Comparison of ENCODE assay signal across 4 worm cellular contexts in the genomic region with DNA sequence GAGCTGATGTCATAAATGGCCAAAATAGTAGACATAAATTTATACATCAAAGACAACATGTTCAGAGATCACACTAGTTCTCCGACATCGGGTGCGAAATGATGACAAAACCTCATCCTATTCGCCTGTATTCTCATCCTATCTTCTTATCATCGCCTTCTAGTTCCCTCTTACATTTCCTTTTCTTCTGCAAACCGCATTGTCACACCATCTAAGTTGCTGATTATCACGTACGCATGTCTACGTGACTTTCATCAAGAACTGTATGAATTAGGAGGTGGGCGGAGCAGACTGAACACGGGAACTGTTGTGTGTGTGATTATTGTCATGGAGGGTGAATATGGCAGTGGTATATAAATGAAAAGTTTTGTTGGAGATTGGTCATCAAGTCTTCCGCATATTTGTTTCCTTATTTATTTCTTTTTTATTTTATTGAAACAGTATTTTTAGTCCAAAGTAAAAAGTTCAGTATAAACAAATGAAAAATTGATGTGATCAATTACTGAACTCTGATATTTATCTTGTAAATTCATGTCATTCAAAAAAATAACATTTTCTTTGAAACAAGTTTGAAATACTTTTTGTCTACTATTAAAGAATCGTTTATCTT.
TF ChIP-seq lines count a peak whose summit lies in the region.

No protein-coding gene starts in this region.

TF ChIP-seq in whole organism, L1 larva, 84 proteins besides CTCF, POLR2A, EP300 and RAD21 (continued from another document):
- TF ChIP-seq efl-1 (optimal IDR thresholded peaks at IDR 0.05; lab: Kevin White, UChicago) (no peak), efl-1 (GFP tag; optimal IDR thresholded peaks at IDR 0.05 in 1 of 2; lab: Kevin White, UChicago) (peak in 1 of 2 experiments; percentile 87), aha-1 (tag; optimal IDR thresholded peaks at IDR 0.05; lab: Kevin White, UChicago) (peak; percentile 83), skn-1 (tag; optimal IDR thresholded peaks at IDR 0.05; lab: Kevin White, UChicago) (peak; percentile 90), unc-30 (tag; optimal IDR thresholded peaks at IDR 0.05; lab: Kevin White, UChicago) (no peak), nhr-85 (tag; lab: Kevin White, UChicago) (peak; percentile 90), blmp-1 (tag; optimal IDR thresholded peaks at IDR 0.05; lab: Kevin White, UChicago) (peak; percentile 89), mep-1 (tag; optimal IDR thresholded peaks at IDR 0.05; lab: Kevin White, UChicago) (peak; percentile 19), unc-130 (tag; optimal IDR thresholded peaks at IDR 0.05; lab: Kevin White, UChicago) (peak; percentile 62), nhr-20 (tag; optimal IDR thresholded peaks at IDR 0.05; lab: Kevin White, UChicago) (peak; percentile 78), nhr-76 (tag; optimal IDR thresholded peaks at IDR 0.05; lab: Kevin White, UChicago) (peak; percentile 0), C34B4.2 (tag; optimal IDR thresholded peaks at IDR 0.05; lab: Kevin White, UChicago) (no peak), efl-3 (GFP tag; optimal IDR thresholded peaks at IDR 0.05; lab: Kevin White, UChicago) (no peak), lin-14 (GFP tag; optimal IDR thresholded peaks at IDR 0.05; lab: Kevin White, UChicago) (peak; percentile 69), tbx-2 (tag; optimal IDR thresholded peaks at IDR 0.05; lab: Kevin White, UChicago) (peak; percentile 34), hlh-17 (GFP tag; optimal IDR thresholded peaks at IDR 0.05; lab: Kevin White, UChicago; ENCODE audit: borderline replicate concordance) (no peak), egl-27 (tag; optimal IDR thresholded peaks at IDR 0.05; lab: Kevin White, UChicago) (no peak), unc-86 (tag; optimal IDR thresholded peaks at IDR 0.05; lab: Kevin White, UChicago) (no peak)

TF ChIP-seq in whole organism, L2 larva, 48 proteins besides CTCF, POLR2A, EP300 and RAD21 (continued from another document):
- TF ChIP-seq skn-1 (tag; optimal IDR thresholded peaks at IDR 0.05; lab: Kevin White, UChicago) (peak; percentile 72), fos-1 (tag; optimal IDR thresholded peaks at IDR 0.05; lab: Kevin White, UChicago) (peak; percentile 72)

TF ChIP-seq in whole organism, L3 larva, 47 proteins besides CTCF, POLR2A, EP300 and RAD21 (continued from another document):
- TF ChIP-seq elt-1 (tag; optimal IDR thresholded peaks at IDR 0.05; lab: Kevin White, UChicago): no peak
- no peak for TF ChIP-seq nhr-11 (tag; optimal IDR thresholded peaks at IDR 0.05; lab: Kevin White, UChicago)
- TF ChIP-seq ceh-16 (tag; optimal IDR thresholded peaks at IDR 0.05; lab: Kevin White, UChicago): no peak
- TF ChIP-seq ztf-11 (tag; optimal IDR thresholded peaks at IDR 0.05; lab: Kevin White, UChicago): no peak
- TF ChIP-seq skn-1 (tag; optimal IDR thresholded peaks at IDR 0.05; lab: Kevin White, UChicago): peak; percentile 82
- no peak for TF ChIP-seq fos-1 (tag; optimal IDR thresholded peaks at IDR 0.05; lab: Kevin White, UChicago)
- TF ChIP-seq ztf-4 (tag; optimal IDR thresholded peaks at IDR 0.05; lab: Kevin White, UChicago): no peak
- no peak for TF ChIP-seq jun-1 (tag; optimal IDR thresholded peaks at IDR 0.05; lab: Kevin White, UChicago)
- TF ChIP-seq pqm-1 (tag; optimal IDR thresholded peaks at IDR 0.05; lab: Kevin White, UChicago): peak; percentile 81
- TF ChIP-seq nhr-77 (tag; optimal IDR thresholded peaks at IDR 0.05; lab: Kevin White, UChicago): no peak
- TF ChIP-seq nhr-25 (tag; optimal IDR thresholded peaks at IDR 0.05; lab: Kevin White, UChicago): peak; percentile 73
- TF ChIP-seq lin-39 (tag; optimal IDR thresholded peaks at IDR 0.05; lab: Kevin White, UChicago): no peak
- no peak for TF ChIP-seq eor-1 (tag; optimal IDR thresholded peaks at IDR 0.05; lab: Kevin White, UChicago)
- TF ChIP-seq egl-27 (tag; optimal IDR thresholded peaks at IDR 0.05; lab: Kevin White, UChicago): no peak
- no peak for TF ChIP-seq ceh-82 (tag; optimal IDR thresholded peaks at IDR 0.05; lab: Kevin White, UChicago)
- no peak for TF ChIP-seq pha-4 (tag; optimal IDR thresholded peaks at IDR 0.05; lab: Kevin White, UChicago)
- no peak for TF ChIP-seq lin-15B (tag; optimal IDR thresholded peaks at IDR 0.05; lab: Kevin White, UChicago)
- no peak for TF ChIP-seq egl-5 (tag; optimal IDR thresholded peaks at IDR 0.05; lab: Kevin White, UChicago)
- peak; percentile 63 for TF ChIP-seq elt-2 (tag; optimal IDR thresholded peaks at IDR 0.05; lab: Kevin White, UChicago)
- peak; percentile 60 for TF ChIP-seq nhr-76 (tag; optimal IDR thresholded peaks at IDR 0.05; lab: Kevin White, UChicago)
- peak; percentile 20 for TF ChIP-seq nfya-1 (tag; optimal IDR thresholded peaks at IDR 0.05; lab: Kevin White, UChicago; ENCODE audit: insufficient read depth)
- TF ChIP-seq hmg-11 (tag; optimal IDR thresholded peaks at IDR 0.05; lab: Kevin White, UChicago): no peak
- no peak for TF ChIP-seq nhr-12 (tag; optimal IDR thresholded peaks at IDR 0.05; lab: Kevin White, UChicago)
- TF ChIP-seq ceh-28 (tag; optimal IDR thresholded peaks at IDR 0.05; lab: Kevin White, UChicago): no peak
- no peak for TF ChIP-seq ZK546.5 (tag; optimal IDR thresholded peaks at IDR 0.05; lab: Kevin White, UChicago)
- TF ChIP-seq sea-2 (GFP tag; optimal IDR thresholded peaks at IDR 0.05; lab: Kevin White, UChicago): no peak
- no peak for TF ChIP-seq unc-39 (tag; optimal IDR thresholded peaks at IDR 0.05; lab: Kevin White, UChicago)
- TF ChIP-seq lsy-12 (tag; optimal IDR thresholded peaks at IDR 0.05; lab: Kevin White, UChicago): no peak
TF ChIP-seq in whole organism, L3 larva: peak in this region for 9.

TF ChIP-seq in whole organism, L4 larva, 104 proteins besides CTCF, POLR2A, EP300 and RAD21 (continued from another document and continues in another):
- no peak for TF ChIP-seq pqm-1 (tag; optimal IDR thresholded peaks at IDR 0.05; lab: Kevin White, UChicago)
- no peak for TF ChIP-seq Y5F2A.4 (GFP tag; optimal IDR thresholded peaks at IDR 0.05; lab: Kevin White, UChicago)
- no peak for TF ChIP-seq ctbp-1 (GFP tag; IDR thresholded peaks at IDR 0.05; lab: Robert Waterston, UW)
- peak; percentile 54; the same call in 1 of the 2 replicates for TF ChIP-seq tra-1 (GFP tag; IDR thresholded peaks at IDR 0.05; lab: Robert Waterston, UW)
- no peak for TF ChIP-seq aly-2 (tag; optimal IDR thresholded peaks at IDR 0.05; lab: Kevin White, UChicago)
- TF ChIP-seq ces-1 (GFP tag; optimal IDR thresholded peaks at IDR 0.05; lab: Kevin White, UChicago): no peak
- no peak for TF ChIP-seq zip-11 (GFP tag; IDR thresholded peaks at IDR 0.05; lab: Robert Waterston, UW)
- no peak for TF ChIP-seq dmd-9 (GFP tag; IDR thresholded peaks at IDR 0.05; lab: Robert Waterston, UW)
- TF ChIP-seq zfp-3 (GFP tag; conservative IDR thresholded peaks at IDR 0.05; lab: Robert Waterston, UW): no peak
- no peak for TF ChIP-seq lin-29 (GFP tag; IDR thresholded peaks at IDR 0.05; lab: Robert Waterston, UW)
- no peak for TF ChIP-seq T20F7.1 (GFP tag; optimal IDR thresholded peaks at IDR 0.05; lab: Kevin White, UChicago)
- TF ChIP-seq zfp-2 (tag; optimal IDR thresholded peaks at IDR 0.05; lab: Kevin White, UChicago): no peak
- no peak for TF ChIP-seq F10B5.3 (tag; optimal IDR thresholded peaks at IDR 0.05; lab: Kevin White, UChicago)
- TF ChIP-seq ceh-20 (GFP tag; IDR thresholded peaks at IDR 0.05; lab: Robert Waterston, UW): no peak
- no peak for TF ChIP-seq rbr-2 (tag; optimal IDR thresholded peaks at IDR 0.05; lab: Kevin White, UChicago)
- TF ChIP-seq ceh-62 (tag; optimal IDR thresholded peaks at IDR 0.05; lab: Kevin White, UChicago): no peak
- no peak for TF ChIP-seq lin-38 (GFP tag; IDR thresholded peaks at IDR 0.05; lab: Robert Waterston, UW)
- no peak for TF ChIP-seq madf-9 (GFP tag; conservative IDR thresholded peaks at IDR 0.05; lab: Robert Waterston, UW)
- TF ChIP-seq snpc-1.2 (GFP tag; IDR thresholded peaks at IDR 0.05; lab: Robert Waterston, UW): no peak
- no peak for TF ChIP-seq ceh-32 (tag; optimal IDR thresholded peaks at IDR 0.05; lab: Kevin White, UChicago; ENCODE audit: poor library complexity)
- no peak for TF ChIP-seq T26A8.4 (GFP tag; IDR thresholded peaks at IDR 0.05; lab: Robert Waterston, UW)
- TF ChIP-seq ceh-28 (tag; optimal IDR thresholded peaks at IDR 0.05; lab: Kevin White, UChicago): no peak
- TF ChIP-seq madf-5 (GFP tag; IDR thresholded peaks at IDR 0.05; lab: Robert Waterston, UW): no peak
- no peak for TF ChIP-seq daf-16 (GFP tag; optimal IDR thresholded peaks at IDR 0.05; lab: Kevin White, UChicago)
- peak; percentile 43 for TF ChIP-seq daf-16 (tag; optimal IDR thresholded peaks at IDR 0.05; lab: Kevin White, UChicago)
- TF ChIP-seq snpc-4 (tag; optimal IDR thresholded peaks at IDR 0.05; lab: Kevin White, UChicago): no peak
- TF ChIP-seq gei-8 (GFP tag; optimal IDR thresholded peaks at IDR 0.05; lab: Kevin White, UChicago): no peak
- peak; percentile 20 for TF ChIP-seq cey-2 (tag; optimal IDR thresholded peaks at IDR 0.05; lab: Kevin White, UChicago; ENCODE audit: borderline replicate concordance, insufficient read depth)
- no peak for TF ChIP-seq attf-4 (tag; optimal IDR thresholded peaks at IDR 0.05; lab: Kevin White, UChicago)
- TF ChIP-seq nhr-48 (tag; optimal IDR thresholded peaks at IDR 0.05; lab: Kevin White, UChicago): peak; percentile 92
- TF ChIP-seq Y105C5A.15 (GFP tag; IDR thresholded peaks at IDR 0.05; lab: Robert Waterston, UW): no peak
- no peak for TF ChIP-seq lin-13 (GFP tag; optimal IDR thresholded peaks at IDR 0.05; lab: Kevin White, UChicago)
- no peak for TF ChIP-seq spr-3 (GFP tag; optimal IDR thresholded peaks at IDR 0.05; lab: Kevin White, UChicago)
- TF ChIP-seq mep-1 (tag; optimal IDR thresholded peaks at IDR 0.05; lab: Kevin White, UChicago): no peak
- peak; percentile 77 for TF ChIP-seq dve-1 (tag; optimal IDR thresholded peaks at IDR 0.05; lab: Kevin White, UChicago; ENCODE audit: insufficient read depth)
- TF ChIP-seq dmd-6 (GFP tag; IDR thresholded peaks at IDR 0.05; lab: Robert Waterston, UW): peak; percentile 89
- no peak for TF ChIP-seq zip-2 (tag; optimal IDR thresholded peaks at IDR 0.05; lab: Kevin White, UChicago)
- TF ChIP-seq egl-43 (GFP tag; IDR thresholded peaks at IDR 0.05; lab: Robert Waterston, UW): no peak
- no peak for TF ChIP-seq nhr-237 (tag; optimal IDR thresholded peaks at IDR 0.05; lab: Kevin White, UChicago)
- TF ChIP-seq pha-4 (GFP tag; IDR thresholded peaks at IDR 0.05; lab: Robert Waterston, UW): no peak
- TF ChIP-seq pha-4 (tag; optimal IDR thresholded peaks at IDR 0.05; lab: Kevin White, UChicago): no peak
- TF ChIP-seq duxl-1 (tag; optimal IDR thresholded peaks at IDR 0.05; lab: Kevin White, UChicago; ENCODE audit: poor library complexity): no peak
- no peak for TF ChIP-seq ztf-11 (tag; optimal IDR thresholded peaks at IDR 0.05; lab: Kevin White, UChicago)
- peak; percentile 100 for TF ChIP-seq aha-1 (tag; lab: Kevin White, UChicago)
- TF ChIP-seq daf-19 (GFP tag; conservative IDR thresholded peaks at IDR 0.05; lab: Robert Waterston, UW): no peak
- TF ChIP-seq tag-97 (GFP tag; IDR thresholded peaks at IDR 0.05; lab: Robert Waterston, UW): no peak
- TF ChIP-seq hmg-1.1 (GFP tag; IDR thresholded peaks at IDR 0.05; lab: Robert Waterston, UW): no peak
- TF ChIP-seq sdz-12 (GFP tag; optimal IDR thresholded peaks at IDR 0.05; lab: Kevin White, UChicago): no peak
- no peak for TF ChIP-seq R02D3.7 (tag; optimal IDR thresholded peaks at IDR 0.05; lab: Kevin White, UChicago)
- no peak for TF ChIP-seq jun-1 (tag; optimal IDR thresholded peaks at IDR 0.05; lab: Kevin White, UChicago)
- no peak for TF ChIP-seq Y75B8A.6 (GFP tag; IDR thresholded peaks at IDR 0.05; lab: Robert Waterston, UW)
- TF ChIP-seq mxl-3 (GFP tag; optimal IDR thresholded peaks at IDR 0.05; lab: Kevin White, UChicago): peak; percentile 83
- no peak for TF ChIP-seq lir-3 (tag; optimal IDR thresholded peaks at IDR 0.05; lab: Kevin White, UChicago)
- TF ChIP-seq F26F4.8 (GFP tag; conservative IDR thresholded peaks at IDR 0.05; lab: Robert Waterston, UW): no peak
- peak; percentile 99 for TF ChIP-seq hif-1 (tag; optimal IDR thresholded peaks at IDR 0.05; lab: Kevin White, UChicago)
- TF ChIP-seq lsy-2 (tag; optimal IDR thresholded peaks at IDR 0.05; lab: Kevin White, UChicago): peak in 1 of 2 experiments; percentile 34
- no peak for TF ChIP-seq D1046.2 (GFP tag; IDR thresholded peaks at IDR 0.05; lab: Robert Waterston, UW)
- TF ChIP-seq lim-7 (GFP tag; IDR thresholded peaks at IDR 0.05; lab: Robert Waterston, UW): no peak
- TF ChIP-seq nhr-111 (GFP tag; optimal IDR thresholded peaks at IDR 0.05; lab: Kevin White, UChicago): no peak
- no peak for TF ChIP-seq nhr-11 (tag; optimal IDR thresholded peaks at IDR 0.05; lab: Kevin White, UChicago)
- no peak for TF ChIP-seq fos-1 (tag; optimal IDR thresholded peaks at IDR 0.05; lab: Kevin White, UChicago)
- TF ChIP-seq ZK337.2 (GFP tag; IDR thresholded peaks at IDR 0.05; lab: Robert Waterston, UW): no peak
- TF ChIP-seq mdl-1 (tag; optimal IDR thresholded peaks at IDR 0.05; lab: Kevin White, UChicago): peak in 1 of 2 experiments; percentile 79
- no peak for TF ChIP-seq ceh-82 (tag; optimal IDR thresholded peaks at IDR 0.05; lab: Kevin White, UChicago)
- no peak for TF ChIP-seq ZK546.5 (tag; optimal IDR thresholded peaks at IDR 0.05; lab: Kevin White, UChicago)
- TF ChIP-seq unc-39 (tag; optimal IDR thresholded peaks at IDR 0.05; lab: Kevin White, UChicago): no peak
- no peak for TF ChIP-seq daf-8 (GFP tag; IDR thresholded peaks at IDR 0.05; lab: Robert Waterston, UW)
- TF ChIP-seq arid-1 (GFP tag; conservative IDR thresholded peaks at IDR 0.05; lab: Robert Waterston, UW): no peak
- no peak for TF ChIP-seq lin-39 (tag; optimal IDR thresholded peaks at IDR 0.05; lab: Kevin White, UChicago)
- no peak for TF ChIP-seq F44E2.7 (GFP tag; IDR thresholded peaks at IDR 0.05; lab: Robert Waterston, UW)
- no peak for TF ChIP-seq ztf-7 (tag; optimal IDR thresholded peaks at IDR 0.05; lab: Kevin White, UChicago)
- TF ChIP-seq nhr-42 (GFP tag; IDR thresholded peaks at IDR 0.05; lab: Robert Waterston, UW): no peak
- TF ChIP-seq unc-62 (GFP tag; optimal IDR thresholded peaks at IDR 0.05 in 1 of 2; lab: Kevin White, UChicago): peak in 1 of 2 experiments; percentile 62
- TF ChIP-seq unc-62 (tag; optimal IDR thresholded peaks at IDR 0.05; lab: Kevin White, UChicago): no peak
- TF ChIP-seq ceh-44 (GFP tag; IDR thresholded peaks at IDR 0.05; lab: Robert Waterston, UW): no peak
- TF ChIP-seq set-16 (GFP tag; IDR thresholded peaks at IDR 0.05; lab: Robert Waterston, UW): no peak
- TF ChIP-seq F37D6.2 (tag; optimal IDR thresholded peaks at IDR 0.05; lab: Kevin White, UChicago): no peak
- TF ChIP-seq nhr-25 (tag; optimal IDR thresholded peaks at IDR 0.05; lab: Kevin White, UChicago; ENCODE audit: borderline replicate concordance, insufficient read depth): no peak
- TF ChIP-seq lin-1 (GFP tag; IDR thresholded peaks at IDR 0.05; lab: Robert Waterston, UW): no peak; the same call in 1 of the 2 replicates
- TF ChIP-seq dmd-8 (GFP tag; IDR thresholded peaks at IDR 0.05; lab: Robert Waterston, UW): no peak
- TF ChIP-seq nhr-10 (tag; optimal IDR thresholded peaks at IDR 0.05; lab: Kevin White, UChicago): no peak
- TF ChIP-seq php-3 (GFP tag; IDR thresholded peaks at IDR 0.05; lab: Robert Waterston, UW): 0 out of 2 replicates have a peak, but pooled peaks have one; percentile 29
- TF ChIP-seq saeg-2 (GFP tag; IDR thresholded peaks at IDR 0.05; lab: Robert Waterston, UW): no peak
- no peak for TF ChIP-seq ama-1 (optimal IDR thresholded peaks at IDR 0.05; lab: Kevin White, UChicago)
- no peak for TF ChIP-seq egl-27 (tag; optimal IDR thresholded peaks at IDR 0.05; lab: Kevin White, UChicago)
- TF ChIP-seq vab-7 (GFP tag; IDR thresholded peaks at IDR 0.05; lab: Robert Waterston, UW): no peak
- no peak for TF ChIP-seq zag-1 (tag; optimal IDR thresholded peaks at IDR 0.05; lab: Kevin White, UChicago)
- no peak for TF ChIP-seq lin-15B (tag; optimal IDR thresholded peaks at IDR 0.05; lab: Kevin White, UChicago)
